Fruit fly (Drosophila melanogaster): ENCODE measurements around the gene cdi.

dm6 chr3R:19106452-19106851 lies 12.4 kb upstream of the cdi start:
- TF ChIP-seq CG8478 (optimal IDR thresholded peaks at IDR 0.05) (no peak), usp (GFP tag; optimal IDR thresholded peaks at IDR 0.05) (no peak)

Data from whole organism.